Fruit fly (Drosophila melanogaster) whole organism, embryonic: ENCODE results near the gene TrpRS.

Source experiments
- Abd-B ChIP-seq: fragments of 200-800 bp; sonication (Bioruptor generic); optimal IDR thresholded peaks from 2 replicates; lab custom pipeline; 2018; ENCODE audit warnings: missing biosample characterization, mild to moderate bottlenecking, missing genetic modification characterization, moderate library complexity
- Bgb ChIP-seq: fragments of 200-800 bp; sonication (Bioruptor generic); IDR thresholded peaks from 2 replicates; pipeline ENCODE4 v1.3.6; 2022; ENCODE audit warnings: missing biosample characterization, missing genetic modification characterization; ENCODE audit not compliant: partially characterized antibody
- Blimp-1 ChIP-seq: fragments of 200-800 bp; sonication (Bioruptor generic); optimal IDR thresholded peaks from 3 replicates; lab custom pipeline; 2018; ENCODE audit warnings: missing biosample characterization, missing genetic modification characterization, mild to moderate bottlenecking, moderate library complexity, missing genetic modification reagents
- CG10462 ChIP-seq: fragments of 200-800 bp; sonication (Bioruptor generic); optimal IDR thresholded peaks from 2 replicates; lab custom pipeline; 2016; ENCODE audit warnings: missing biosample characterization, missing genetic modification characterization
- CG11504 ChIP-seq: fragments of 200-800 bp; sonication (Bioruptor generic); optimal IDR thresholded peaks from 3 replicates; lab custom pipeline; 2019; ENCODE audit warnings: missing biosample characterization, mild to moderate bottlenecking, missing genetic modification characterization, moderate library complexity
- CG11696 ChIP-seq: fragments of 200-800 bp; sonication (Bioruptor generic); IDR thresholded peaks from 2 replicates; pipeline ENCODE4 v1.3.6; 2022; ENCODE audit warnings: missing biosample characterization, missing genetic modification characterization
- CG14441 ChIP-seq: fragments of 200-800 bp; sonication (Bioruptor generic); IDR thresholded peaks from 2 replicates; pipeline ENCODE4 v1.3.6; 2022; ENCODE audit warnings: missing biosample characterization, missing genetic modification characterization
- CG15514 ChIP-seq: fragments of 200-800 bp; sonication (Bioruptor generic); optimal IDR thresholded peaks from 3 replicates; lab custom pipeline; 2017; ENCODE audit warnings: missing biosample characterization, missing genetic modification characterization, mild to moderate bottlenecking, moderate library complexity, missing genetic modification reagents
- CG1602 ChIP-seq: fragments of 200-800 bp; sonication (Bioruptor generic); optimal IDR thresholded peaks from 3 replicates; lab custom pipeline; 2016; ENCODE audit warnings: missing biosample characterization, missing genetic modification characterization
- CG1603 ChIP-seq: fragments of 200-800 bp; sonication (Bioruptor generic); optimal IDR thresholded peaks from 2 replicates; lab custom pipeline; 2019; ENCODE audit warnings: missing biosample characterization, mild to moderate bottlenecking, missing genetic modification characterization, moderate library complexity
- CG17612 ChIP-seq: fragments of 200-800 bp; sonication (Bioruptor generic); IDR thresholded peaks from 2 replicates; pipeline ENCODE4 v1.3.6; 2022; ENCODE audit warnings: missing biosample characterization, missing genetic modification characterization
- CG17912 ChIP-seq: fragments of 200-800 bp; sonication (Bioruptor generic); optimal IDR thresholded peaks from 2 replicates; lab custom pipeline; 2018; ENCODE audit warnings: missing biosample characterization, mild to moderate bottlenecking, missing genetic modification characterization
- CG3065 ChIP-seq: fragments of 200-800 bp; sonication (Bioruptor generic); optimal IDR thresholded peaks from 2 replicates; lab custom pipeline; 2016; ENCODE audit warnings: missing biosample characterization, missing genetic modification characterization
- CG31388 ChIP-seq: fragments of 200-800 bp; sonication (Bioruptor generic); optimal IDR thresholded peaks from 2 replicates; lab custom pipeline; 2016; ENCODE audit warnings: missing biosample characterization, missing genetic modification characterization
- CG32532 ChIP-seq: fragments of 200-800 bp; sonication (Bioruptor generic); IDR thresholded peaks from 2 replicates; pipeline ENCODE4 v1.3.6; 2022; ENCODE audit warnings: missing biosample characterization, missing genetic modification characterization
- CG7556 ChIP-seq: fragments of 200-800 bp; sonication (Bioruptor generic); optimal IDR thresholded peaks from 2 replicates; lab custom pipeline; 2017; ENCODE audit warnings: missing biosample characterization, mild to moderate bottlenecking, missing genetic modification characterization
- CG8478 ChIP-seq: fragments of >200 bp; optimal IDR thresholded peaks from 2 replicates; lab custom pipeline; 2018
- CG9215 ChIP-seq: fragments of 200-800 bp; sonication (Bioruptor generic); IDR thresholded peaks from 2 replicates; pipeline ENCODE4 v1.3.6; 2022; ENCODE audit warnings: missing biosample characterization, missing genetic modification characterization
- CHES-1-like ChIP-seq: fragments of 200-800 bp; sonication (Bioruptor generic); optimal IDR thresholded peaks from 2 replicates; lab custom pipeline; 2016; ENCODE audit warnings: missing biosample characterization, missing genetic modification characterization
- Dref ChIP-seq: fragments of 200-800 bp; sonication (Bioruptor generic); IDR thresholded peaks from 2 replicates; pipeline ENCODE4 v1.3.6; 2022; ENCODE audit warnings: missing biosample characterization, missing genetic modification characterization
- Fer1 ChIP-seq: fragments of 200-800 bp; sonication (Bioruptor generic); optimal IDR thresholded peaks from 2 replicates; lab custom pipeline; 2017; ENCODE audit warnings: missing biosample characterization, mild to moderate bottlenecking, missing genetic modification characterization
- HLH3B ChIP-seq: fragments of 200-800 bp; sonication (Bioruptor generic); IDR thresholded peaks from 2 replicates; pipeline ENCODE4 v1.3.6; 2022; ENCODE audit warnings: missing biosample characterization, missing genetic modification characterization
- HLH4C ChIP-seq: fragments of 200-800 bp; sonication (Bioruptor generic); IDR thresholded peaks from 3 replicates; pipeline ENCODE4 v1.3.6; 2022; ENCODE audit warnings: missing biosample characterization, missing genetic modification characterization; ENCODE audit not compliant: partially characterized antibody
- Hr3 ChIP-seq: fragments of 200-800 bp; sonication (Bioruptor generic); optimal IDR thresholded peaks from 3 replicates; lab custom pipeline; 2016; ENCODE audit warnings: missing biosample characterization, missing genetic modification characterization
- Meics ChIP-seq: fragments of 200-800 bp; sonication (Bioruptor generic); optimal IDR thresholded peaks from 2 replicates; lab custom pipeline; 2017; ENCODE audit warnings: missing biosample characterization, mild to moderate bottlenecking, missing genetic modification characterization
- NC2β ChIP-seq: fragments of 200-800 bp; sonication (Bioruptor generic); optimal IDR thresholded peaks from 2 replicates; lab custom pipeline; 2016; ENCODE audit warnings: missing biosample characterization, missing genetic modification characterization
- NK7.1 ChIP-seq: fragments of 200-800 bp; sonication (Bioruptor generic); optimal IDR thresholded peaks from 3 replicates; lab custom pipeline; 2016; ENCODE audit warnings: missing biosample characterization, missing genetic modification characterization
- abd-A ChIP-seq: fragments of 200-800 bp; sonication (Bioruptor generic); optimal IDR thresholded peaks from 3 replicates; lab custom pipeline; 2019; ENCODE audit warnings: missing biosample characterization, mild to moderate bottlenecking, missing genetic modification characterization, moderate library complexity
- ac ChIP-seq: fragments of 200-800 bp; sonication (Bioruptor generic); optimal IDR thresholded peaks from 3 replicates; lab custom pipeline; 2017; ENCODE audit warnings: missing biosample characterization, mild to moderate bottlenecking, missing genetic modification characterization
- ap ChIP-seq: fragments of 200-800 bp; sonication (Bioruptor generic); IDR thresholded peaks from 2 replicates; pipeline ENCODE4 v1.3.6; 2022; ENCODE audit warnings: missing biosample characterization, missing genetic modification characterization
- az2 ChIP-seq: fragments of 200-800 bp; sonication (Bioruptor generic); optimal IDR thresholded peaks from 3 replicates; lab custom pipeline; 2016; ENCODE audit warnings: missing biosample characterization, missing genetic modification characterization
- cato ChIP-seq: fragments of 200-800 bp; sonication (Bioruptor generic); optimal IDR thresholded peaks from 2 replicates; lab custom pipeline; 2016; ENCODE audit warnings: missing biosample characterization, missing genetic modification characterization, borderline replicate concordance
- chm ChIP-seq: fragments of 200-800 bp; sonication (Bioruptor generic); IDR thresholded peaks from 2 replicates; pipeline ENCODE4 v1.3.6; 2022; ENCODE audit warnings: missing biosample characterization, missing genetic modification characterization
- dan ChIP-seq: fragments of 200-800 bp; sonication (Bioruptor generic); IDR thresholded peaks from 2 replicates; pipeline ENCODE4 v1.3.6; 2022; ENCODE audit warnings: missing biosample characterization, missing genetic modification characterization
- dm ChIP-seq: fragments of 200-800 bp; sonication (Bioruptor generic); optimal IDR thresholded peaks from 3 replicates; lab custom pipeline; 2016; ENCODE audit warnings: missing biosample characterization, missing genetic modification characterization
- gce ChIP-seq: fragments of 200-800 bp; sonication (Bioruptor generic); IDR thresholded peaks from 3 replicates; pipeline ENCODE4 v1.3.6; 2022; ENCODE audit warnings: missing biosample characterization, missing genetic modification characterization
- hb ChIP-seq: fragments of 200-800 bp; sonication (Bioruptor generic); IDR thresholded peaks from 3 replicates; pipeline ENCODE4 v1.3.6; 2022; ENCODE audit warnings: missing biosample characterization, missing genetic modification characterization; ENCODE audit not compliant: partially characterized antibody
- jigr1 ChIP-seq: fragments of 200-800 bp; sonication (Bioruptor generic); IDR thresholded peaks from 3 replicates; pipeline ENCODE4 v1.3.6; 2022; ENCODE audit warnings: missing biosample characterization, missing genetic modification characterization
- jumu ChIP-seq: fragments of 200-800 bp; sonication (Bioruptor generic); optimal IDR thresholded peaks from 3 replicates; lab custom pipeline; 2016; ENCODE audit warnings: missing biosample characterization, missing genetic modification characterization
- kah ChIP-seq: fragments of 200-800 bp; sonication (Bioruptor generic); optimal IDR thresholded peaks from 2 replicates; lab custom pipeline; 2018; ENCODE audit warnings: missing biosample characterization, mild to moderate bottlenecking, missing genetic modification characterization
- lab ChIP-seq: fragments of 200-800 bp; sonication (Bioruptor generic); optimal IDR thresholded peaks from 3 replicates; lab custom pipeline; 2017; ENCODE audit warnings: missing biosample characterization, missing genetic modification characterization, mild to moderate bottlenecking, moderate library complexity, missing genetic modification reagents
- nau ChIP-seq: fragments of 200-800 bp; sonication (Bioruptor generic); optimal IDR thresholded peaks from 3 replicates; lab custom pipeline; 2017; ENCODE audit warnings: missing biosample characterization, mild to moderate bottlenecking, missing genetic modification characterization, missing genetic modification reagents
- nom ChIP-seq: fragments of 200-800 bp; sonication (Bioruptor generic); optimal IDR thresholded peaks from 2 replicates; lab custom pipeline; 2017; ENCODE audit warnings: missing biosample characterization, missing genetic modification characterization, mild to moderate bottlenecking, moderate library complexity, missing genetic modification reagents
- odd ChIP-seq: fragments of 200-800 bp; sonication (Bioruptor generic); optimal IDR thresholded peaks from 2 replicates; lab custom pipeline; 2017; ENCODE audit warnings: missing biosample characterization, mild to moderate bottlenecking, missing genetic modification characterization
- p53 ChIP-seq: fragments of 200-800 bp; sonication (Bioruptor generic); optimal IDR thresholded peaks from 2 replicates; lab custom pipeline; 2016; ENCODE audit warnings: missing biosample characterization, missing genetic modification characterization
- prd ChIP-seq, 3 experiments: fragments of >200 bp in 2 of 3; fragments of 200-800 bp in 1 of 3; sonication (Bioruptor generic) in 1 of 3; optimal IDR thresholded peaks in 2 of 3; IDR thresholded peaks in 1 of 3; 2 replicates in 2 of 3; 3 replicates in 1 of 3; pipeline versions ENCODE4 v1.3.6 to Lab custom; 2017 to 2022; ENCODE audit warnings: missing biosample characterization in 1 of 3, missing genetic modification characterization in 1 of 3
- salm ChIP-seq: fragments of 200-800 bp; sonication (Bioruptor generic); optimal IDR thresholded peaks from 2 replicates; lab custom pipeline; 2018; ENCODE audit warnings: missing biosample characterization, mild to moderate bottlenecking, missing genetic modification characterization
- seq ChIP-seq: fragments of 200-800 bp; sonication (Bioruptor generic); IDR thresholded peaks from 2 replicates; pipeline ENCODE4 v1.3.6; 2022; ENCODE audit warnings: missing biosample characterization, missing genetic modification characterization
- toy ChIP-seq: fragments of 200-800 bp; sonication (Bioruptor generic); IDR thresholded peaks from 2 replicates; pipeline ENCODE4 v1.3.6; 2022; ENCODE audit warnings: missing biosample characterization, missing genetic modification characterization
- vvl ChIP-seq: fragments of 200-800 bp; sonication (Bioruptor generic); IDR thresholded peaks from 2 replicates; pipeline ENCODE4 v1.3.6; 2022; ENCODE audit warnings: missing biosample characterization, missing genetic modification characterization

Gene TrpRS

DNA sequence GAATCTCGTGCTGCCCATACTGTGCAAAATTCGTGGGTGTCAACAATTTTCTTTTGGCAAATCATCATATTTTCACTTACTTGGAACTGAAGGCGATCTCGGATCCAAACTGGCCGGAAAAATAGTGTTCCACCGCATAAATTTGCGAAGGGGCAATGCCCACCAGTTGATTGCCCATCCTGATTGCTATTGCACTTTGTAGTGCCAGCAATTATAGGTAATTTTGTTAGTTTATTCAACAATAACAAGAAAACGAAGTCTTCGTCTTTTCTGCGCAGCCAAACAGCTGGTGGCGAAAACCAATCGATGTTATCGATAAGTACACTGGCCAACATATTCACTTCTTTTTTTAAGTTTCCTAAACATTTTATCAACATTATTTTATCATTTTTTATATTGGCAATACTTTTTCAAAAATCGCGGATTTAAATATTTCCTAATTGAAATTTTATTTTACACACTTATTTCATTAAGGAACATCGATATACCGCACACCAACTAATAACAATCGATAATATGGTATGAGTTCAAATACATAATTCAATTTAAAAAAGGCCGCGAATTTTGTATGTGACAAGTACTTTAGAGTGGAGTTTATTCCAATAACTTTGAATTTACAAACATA is 21.0 kb downstream of the TrpRS start, which contains the start of gene Vps15 (continued):
- TF ChIP-seq CG11696: 0 out of 2 replicates have a peak, but pooled peaks have one; percentile 25
- peak; percentile 17 for TF ChIP-seq odd (GFP tag; lab: Kevin White, UChicago)
- TF ChIP-seq prd (optimal IDR thresholded peaks at IDR 0.05; lab: Kevin White, UChicago): no peak
- TF ChIP-seq prd (GFP tag; IDR thresholded peaks at IDR 0.05; lab: Robert Waterston, UW): peak; percentile 72
- peak; percentile 33 for TF ChIP-seq jumu (GFP tag; lab: Kevin White, UChicago)
- no peak for TF ChIP-seq gce (GFP tag; lab: Robert Waterston, UW)
- TF ChIP-seq CG1603 (tag; lab: Kevin White, UChicago): peak; percentile 48
- peak; percentile 19 for TF ChIP-seq CG31388 (GFP tag; lab: Kevin White, UChicago)
- TF ChIP-seq ac (GFP tag; lab: Kevin White, UChicago): no peak
- TF ChIP-seq CG32532: peak; percentile 80
- peak; percentile 44 for TF ChIP-seq CG14441 (GFP tag; lab: Robert Waterston, UW)
- peak; percentile 77 for TF ChIP-seq abd-A (tag; lab: Kevin White, UChicago)
- TF ChIP-seq Blimp-1: peak; percentile 81
- peak; percentile 85 for TF ChIP-seq lab
- TF ChIP-seq dan (GFP tag; lab: Robert Waterston, UW): no peak
- TF ChIP-seq HLH4C (GFP tag; lab: Robert Waterston, UW): peak; percentile 96
- peak; percentile 85 for TF ChIP-seq Bgb
- TF ChIP-seq salm: peak; percentile 46
- peak; percentile 31 for TF ChIP-seq cato (GFP tag; lab: Kevin White, UChicago)
- no peak for TF ChIP-seq CG17912 (GFP tag; lab: Kevin White, UChicago)
- no peak for TF ChIP-seq seq (GFP tag; lab: Robert Waterston, UW)
- peak; percentile 70 for TF ChIP-seq CHES-1-like (GFP tag; lab: Kevin White, UChicago)
- peak; percentile 54 for TF ChIP-seq CG3065
- TF ChIP-seq kah (GFP tag; lab: Kevin White, UChicago): no peak
- peak; percentile 70 for TF ChIP-seq CG7556 (GFP tag; lab: Kevin White, UChicago)
- peak; percentile 64 for TF ChIP-seq Hr3 (GFP tag; lab: Kevin White, UChicago)
- TF ChIP-seq CG1602: peak; percentile 73
- peak; percentile 38 for TF ChIP-seq dm (GFP tag; lab: Kevin White, UChicago)
- peak; percentile 82 for TF ChIP-seq hb
- peak; percentile 27; the same call in 1 of the 2 replicates for TF ChIP-seq CG9215 (GFP tag; lab: Robert Waterston, UW)
- peak; percentile 88 for TF ChIP-seq vvl (GFP tag; lab: Robert Waterston, UW)
- TF ChIP-seq CG15514 (GFP tag; lab: Kevin White, UChicago): peak; percentile 74
- TF ChIP-seq Meics (GFP tag; lab: Kevin White, UChicago): peak; percentile 81
- no peak for TF ChIP-seq toy (GFP tag; lab: Robert Waterston, UW)
- TF ChIP-seq p53 (GFP tag; lab: Kevin White, UChicago): no peak
- peak; percentile 75 for TF ChIP-seq Dref (GFP tag; lab: Robert Waterston, UW)
- TF ChIP-seq NK7.1: peak; percentile 53
- TF ChIP-seq jigr1 (GFP tag; lab: Robert Waterston, UW): no peak
- no peak for TF ChIP-seq ap (GFP tag; lab: Robert Waterston, UW)
- peak; percentile 50 for TF ChIP-seq NC2β
- TF ChIP-seq chm (GFP tag; lab: Robert Waterston, UW): peak; percentile 58; the same call in 1 of the 2 replicates
- TF ChIP-seq az2: peak; percentile 71
- peak; percentile 68 for TF ChIP-seq CG10462 (GFP tag; lab: Kevin White, UChicago)
- TF ChIP-seq nom (GFP tag; lab: Kevin White, UChicago): peak; percentile 42
- TF ChIP-seq nau (GFP tag; lab: Kevin White, UChicago): no peak
- TF ChIP-seq CG11504 (tag; lab: Kevin White, UChicago): peak; percentile 82
- TF ChIP-seq CG8478 (lab: Kevin White, UChicago): no peak
- no peak for TF ChIP-seq CG17612 (GFP tag; lab: Robert Waterston, UW)
- peak; percentile 76 for TF ChIP-seq HLH3B (GFP tag; lab: Robert Waterston, UW)
- TF ChIP-seq Fer1: peak; percentile 85
- TF ChIP-seq Abd-B: peak; percentile 76
